Worm (Caenorhabditis elegans) whole organism, L3 larva: ENCODE results near the gene F41H8.2.

ENCODE experiments used
- ama-1 ChIP-seq: fragments of 150-350 bp; optimal IDR thresholded peaks from 2 replicates; lab custom pipeline; 2018
- unc-39 ChIP-seq: sonication (generic microtip); optimal IDR thresholded peaks from 4 replicates; lab custom pipeline; 2017; ENCODE audit warnings: missing biosample characterization, missing genetic modification characterization

DNA sequence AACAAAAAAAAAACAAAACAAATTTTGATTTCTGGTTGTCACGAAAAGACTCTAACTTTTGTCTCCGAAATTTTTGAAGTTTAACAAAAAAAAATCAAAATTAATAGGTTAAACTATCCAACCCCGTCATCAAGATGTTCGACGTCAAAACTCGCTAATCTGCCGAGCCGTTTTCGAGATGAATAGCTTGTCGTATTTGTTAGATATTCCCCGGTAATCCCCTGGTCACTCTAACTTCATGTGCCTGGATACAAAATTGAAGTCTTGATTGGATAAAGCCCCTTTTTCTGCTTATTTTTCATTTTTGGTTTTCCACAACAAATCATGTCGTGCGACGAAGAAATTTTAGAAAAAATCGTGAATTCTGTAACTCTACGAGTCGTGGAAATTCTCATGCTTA, 43.8 kb upstream of the F41H8.2 start, which contains the start of gene srab-16:
- no peak for TF ChIP-seq unc-39 (tag; lab: Kevin White, UChicago)
- TF ChIP-seq ama-1 = no peak
